Worm (Caenorhabditis elegans) whole organism, young adult: ENCODE measurements around the gene ani-3.

ENCODE experiments used
- F10E7.11 ChIP-seq: sonication (generic microtip); optimal IDR thresholded peaks from 2 replicates; lab custom pipeline; 2017; ENCODE audit warnings: mild to moderate bottlenecking, missing genetic modification characterization, moderate library complexity, missing compliant biosample characterization
- ama-1 ChIP-seq, 3 experiments: fragments of 150-350 bp in 1 of 3; sonication (generic microtip) in 2 of 3; optimal IDR thresholded peaks; 2 replicates each; lab custom pipeline; 2014 to 2018; ENCODE audit warnings: missing biosample characterization in 2 of 3, missing genetic modification characterization in 2 of 3, missing genetic modification reagents in 2 of 3
- gei-17 ChIP-seq: fragments of 200-800 bp; sonication (Bioruptor generic); optimal IDR thresholded peaks from 2 replicates; lab custom pipeline; 2018; ENCODE audit warnings: mild to moderate bottlenecking, missing genetic modification characterization, missing compliant biosample characterization
- him-1 ChIP-seq: sonication (generic microtip); optimal IDR thresholded peaks from 2 replicates; lab custom pipeline; 2016; ENCODE audit warnings: missing genotype, missing genetic modification reagents, missing genetic modification characterization, missing compliant biosample characterization
- hrde-1 ChIP-seq: sonication (generic microtip); optimal IDR thresholded peaks from 2 replicates; lab custom pipeline; 2016; ENCODE audit warnings: missing genetic modification characterization, mild to moderate bottlenecking, missing compliant biosample characterization, moderate library complexity, missing genotype, missing genetic modification reagents, borderline replicate concordance
- rec-8 ChIP-seq, 2 experiments: sonication (generic microtip); optimal IDR thresholded peaks; 2 replicates each; lab custom pipeline; 2016; ENCODE audit warnings: mild to moderate bottlenecking in 2 of 2, missing genetic modification characterization in 2 of 2, missing genetic modification reagents in 2 of 2, missing genotype in 2 of 2, missing biosample characterization in 1 of 2, missing compliant biosample characterization in 1 of 2, moderate library complexity in 1 of 2
- sdz-38 ChIP-seq: sonication (generic microtip); optimal IDR thresholded peaks from 2 replicates; lab custom pipeline; 2016; ENCODE audit warnings: missing genotype, missing genetic modification characterization, missing compliant biosample characterization

- no peak for TF ChIP-seq F10E7.11 (tag; lab: Kevin White, UChicago)
- TF ChIP-seq ama-1 (optimal IDR thresholded peaks at IDR 0.05; lab: Kevin White, UChicago): no peak
- TF ChIP-seq ama-1 (GFP tag; optimal IDR thresholded peaks at IDR 0.05; lab: Kevin White, UChicago): no peak
- TF ChIP-seq hrde-1: no peak
- TF ChIP-seq rec-8 (tag; optimal IDR thresholded peaks at IDR 0.05; lab: Kevin White, UChicago): no peak
- no peak for TF ChIP-seq sdz-38 (tag; lab: Kevin White, UChicago)
- TF ChIP-seq gei-17: no peak
- TF ChIP-seq him-1: no peak
Measured at ce11 chrV:19691271-19691886, 6.2 kb upstream of the ani-3 start.
